Worm (Caenorhabditis elegans) whole organism, early embryonic: Measurements from ENCODE around the gene cyp-13B1.

Source experiments
- B0310.2 ChIP-seq: sonication (generic microtip); optimal IDR thresholded peaks from 2 replicates; lab custom pipeline; 2016; ENCODE audit warnings: mild to moderate bottlenecking, missing genetic modification characterization, missing compliant biosample characterization
- ama-1 ChIP-seq: fragments of 150-350 bp; optimal IDR thresholded peaks from 2 replicates; lab custom pipeline; 2014
- hnd-1 ChIP-seq: sonication (generic microtip); optimal IDR thresholded peaks from 2 replicates; lab custom pipeline; 2016; ENCODE audit warnings: missing genetic modification characterization, missing compliant biosample characterization
- sea-1 ChIP-seq: fragments of 200-800 bp; sonication (Bioruptor generic); conservative IDR thresholded peaks from 2 replicates; pipeline ENCODE4 v1.3.6; 2022; ENCODE audit warnings: missing genetic modification characterization, missing compliant biosample characterization
- tra-4 ChIP-seq: sonication (generic microtip); optimal IDR thresholded peaks from 2 replicates; lab custom pipeline; 2017; ENCODE audit warnings: missing genetic modification characterization, missing compliant biosample characterization

ce11 chrX:13409543-13409942 is at the start of gene cyp-13B1, which contains the start of gene C29F7.1:
- TF ChIP-seq ama-1 (lab: Kevin White, UChicago) (no peak), B0310.2 (tag; lab: Kevin White, UChicago) (no peak), sea-1 (GFP tag; lab: Robert Waterston, UW) (no peak), tra-4 (tag; lab: Kevin White, UChicago) (no peak), hnd-1 (tag; lab: Kevin White, UChicago) (no peak)
